Worm (Caenorhabditis elegans): ENCODE results near the gene rpl-10.

DNA sequence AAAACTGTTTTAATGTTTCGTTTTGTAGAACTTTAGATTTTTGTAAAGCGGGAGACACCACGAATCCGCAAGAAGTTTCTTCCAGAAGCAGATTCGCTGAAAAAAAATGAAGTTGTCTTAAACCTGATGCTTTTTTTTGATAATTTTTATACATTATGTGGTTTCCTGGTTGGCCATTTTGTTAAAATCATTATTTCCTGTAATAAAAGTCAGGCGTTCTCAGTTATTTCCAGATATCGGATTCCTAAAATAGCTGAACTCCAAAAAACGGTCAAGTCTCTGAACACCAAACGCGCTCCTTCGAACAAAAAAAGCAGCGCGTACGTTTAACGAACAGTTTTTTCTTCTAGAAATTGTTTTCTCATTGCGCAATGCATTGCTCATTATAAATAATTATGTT is 6.3 kb upstream of the rpl-10 start:
- TF ChIP-seq ceh-58 (GFP tag; IDR thresholded peaks at IDR 0.05) (no peak), ccch-3 (GFP tag; optimal IDR thresholded peaks at IDR 0.05) (no peak), hmg-1.2 (GFP tag; IDR thresholded peaks at IDR 0.05) (no peak)
